Worm (Caenorhabditis elegans) whole organism, L1 larva: Measurements from ENCODE around the gene pha-2.

ENCODE experiments used
- C04F5.9 ChIP-seq: sonication (generic microtip); optimal IDR thresholded peaks from 2 replicates; lab custom pipeline; 2016; ENCODE audit warnings: missing genetic modification characterization, missing compliant biosample characterization
- C16A3.4 ChIP-seq: fragments of 150-350 bp; optimal IDR thresholded peaks from 2 replicates; lab custom pipeline; 2014; ENCODE audit warnings: missing biosample characterization, missing genetic modification characterization
- C34B4.2 ChIP-seq: sonication (generic microtip); optimal IDR thresholded peaks from 2 replicates; lab custom pipeline; 2017; ENCODE audit warnings: mild to moderate bottlenecking, missing genetic modification characterization, missing compliant biosample characterization
- Y116A8C.19 ChIP-seq: sonication (generic microtip); optimal IDR thresholded peaks from 2 replicates; lab custom pipeline; 2016; ENCODE audit warnings: missing compliant biosample characterization, missing genetic modification characterization, borderline replicate concordance
- aha-1 ChIP-seq: fragments of 150-350 bp; optimal IDR thresholded peaks from 2 replicates; lab custom pipeline; 2014; ENCODE audit warnings: missing biosample characterization, missing genetic modification characterization
- alr-1 ChIP-seq: fragments of 200-800 bp; sonication (Bioruptor generic); optimal IDR thresholded peaks from 2 replicates; lab custom pipeline; 2018; ENCODE audit warnings: borderline replicate concordance, mild to moderate bottlenecking, missing genetic modification characterization, missing compliant biosample characterization
- aly-2 ChIP-seq: fragments of 150-350 bp; optimal IDR thresholded peaks from 2 replicates; lab custom pipeline; 2014; ENCODE audit warnings: missing biosample characterization, missing genetic modification characterization
- ama-1 ChIP-seq: fragments of 150-350 bp; optimal IDR thresholded peaks from 2 replicates; lab custom pipeline; 2014
- blmp-1 ChIP-seq: fragments of 150-350 bp; optimal IDR thresholded peaks from 2 replicates; lab custom pipeline; 2014; ENCODE audit warnings: missing biosample characterization, missing genetic modification characterization
- ceh-63 ChIP-seq: fragments of 200-800 bp; sonication (Bioruptor generic); optimal IDR thresholded peaks from 2 replicates; lab custom pipeline; 2018; ENCODE audit warnings: mild to moderate bottlenecking, missing genetic modification characterization, missing compliant biosample characterization
- ceh-8 ChIP-seq: fragments of 200-800 bp; sonication (Bioruptor generic); optimal IDR thresholded peaks from 2 replicates; lab custom pipeline; 2018; ENCODE audit warnings: mild to moderate bottlenecking, missing genetic modification characterization, moderate library complexity, missing compliant biosample characterization
- ceh-90 ChIP-seq: sonication (generic microtip); optimal IDR thresholded peaks from 2 replicates; lab custom pipeline; 2016; ENCODE audit warnings: missing genetic modification characterization, missing compliant biosample characterization
- ces-1 ChIP-seq: fragments of 150-350 bp; optimal IDR thresholded peaks from 2 replicates; lab custom pipeline; 2014; ENCODE audit warnings: missing biosample characterization, missing genetic modification reagents, missing genetic modification characterization
- dsc-1 ChIP-seq: sonication (generic microtip); optimal IDR thresholded peaks from 2 replicates; lab custom pipeline; 2016; ENCODE audit warnings: mild to moderate bottlenecking, missing genetic modification characterization, missing compliant biosample characterization
- efl-1 ChIP-seq, 4 experiments: fragments of 150-350 bp; optimal IDR thresholded peaks in 3 of 4; peaks in 1 of 4; 1 replicate in 1 of 4; 2 replicates in 3 of 4; lab custom pipeline; 2014; ENCODE audit warnings: missing biosample characterization in 2 of 4, missing genetic modification characterization in 2 of 4, missing genetic modification reagents in 2 of 4
- egl-27 ChIP-seq, 2 experiments: fragments of 150-350 bp in 1 of 2; sonication (generic microtip); optimal IDR thresholded peaks; 3 replicates each; lab custom pipeline; 2017 to 2018; ENCODE audit warnings: missing biosample characterization in 2 of 2, missing genetic modification characterization in 2 of 2, missing genetic modification reagents in 2 of 2
- elt-3 ChIP-seq, 6 experiments: fragments of 150-350 bp in 1 of 6; sonication (generic microtip); optimal IDR thresholded peaks; 2 replicates each; lab custom pipeline; 2017 to 2018; ENCODE audit warnings: missing biosample characterization in 6 of 6, missing genetic modification characterization in 6 of 6, inconsistent platforms in 1 of 6
- ets-5 ChIP-seq: fragments of 200-800 bp; sonication (Bioruptor generic); IDR thresholded peaks from 2 replicates; pipeline ENCODE4 v1.3.6; 2022; ENCODE audit warnings: missing genetic modification characterization, missing compliant biosample characterization
- fkh-10 ChIP-seq: sonication (generic microtip); optimal IDR thresholded peaks from 2 replicates; lab custom pipeline; 2017; ENCODE audit warnings: missing biosample characterization, missing genetic modification reagents, missing genetic modification characterization
- fos-1 ChIP-seq: fragments of 150-350 bp; optimal IDR thresholded peaks from 2 replicates; lab custom pipeline; 2014; ENCODE audit warnings: missing biosample characterization, missing genetic modification characterization
- hlh-4 ChIP-seq: sonication (generic microtip); optimal IDR thresholded peaks from 2 replicates; lab custom pipeline; 2016; ENCODE audit warnings: mild to moderate bottlenecking, missing genetic modification characterization, missing compliant biosample characterization
- irx-1 ChIP-seq: sonication (generic microtip); optimal IDR thresholded peaks from 2 replicates; lab custom pipeline; 2016; ENCODE audit warnings: missing genetic modification characterization, missing compliant biosample characterization
- isw-1 ChIP-seq: fragments of 200-800 bp; sonication (Bioruptor generic); IDR thresholded peaks from 2 replicates; pipeline ENCODE4 v1.3.6; 2022; ENCODE audit warnings: missing genetic modification characterization, missing compliant biosample characterization
- jun-1 ChIP-seq: fragments of 150-350 bp; optimal IDR thresholded peaks from 2 replicates; lab custom pipeline; 2014; ENCODE audit warnings: missing biosample characterization, missing genetic modification reagents, missing genetic modification characterization
- lin-13 ChIP-seq: fragments of 150-350 bp; optimal IDR thresholded peaks from 2 replicates; lab custom pipeline; 2014; ENCODE audit warnings: missing biosample characterization, missing genetic modification reagents, missing genetic modification characterization
- lin-15B ChIP-seq: fragments of 150-350 bp; sonication (generic microtip); optimal IDR thresholded peaks from 3 replicates; lab custom pipeline; 2014; ENCODE audit warnings: missing biosample characterization, missing genetic modification characterization
- lin-39 ChIP-seq: fragments of 150-350 bp; optimal IDR thresholded peaks from 2 replicates; lab custom pipeline; 2014; ENCODE audit warnings: missing biosample characterization, missing genetic modification reagents, missing genetic modification characterization
- lsy-2 ChIP-seq, 2 experiments: fragments of 150-350 bp; optimal IDR thresholded peaks; 2 replicates each; lab custom pipeline; 2014; ENCODE audit warnings: missing biosample characterization in 2 of 2, missing genetic modification characterization in 2 of 2
- mdl-1 ChIP-seq, 2 experiments: fragments of 150-350 bp; optimal IDR thresholded peaks; 2 replicates each; lab custom pipeline; 2014 to 2017; ENCODE audit warnings: missing biosample characterization in 2 of 2, missing genetic modification characterization in 2 of 2, inconsistent platforms in 1 of 2
- mep-1 ChIP-seq: fragments of 150-350 bp; optimal IDR thresholded peaks from 2 replicates; lab custom pipeline; 2014; ENCODE audit warnings: missing biosample characterization, missing genetic modification characterization
- nhr-11 ChIP-seq: fragments of 150-350 bp; optimal IDR thresholded peaks from 2 replicates; lab custom pipeline; 2014; ENCODE audit warnings: missing biosample characterization, missing genetic modification characterization
- nhr-19 ChIP-seq: fragments of 200-800 bp; sonication (Bioruptor generic); conservative IDR thresholded peaks from 2 replicates; pipeline ENCODE4 v1.3.6; 2022; ENCODE audit warnings: missing genetic modification characterization, missing compliant biosample characterization
- nhr-28 ChIP-seq: fragments of 150-350 bp; optimal IDR thresholded peaks from 2 replicates; lab custom pipeline; 2014; ENCODE audit warnings: missing biosample characterization, missing genetic modification characterization
- nhr-47 ChIP-seq: sonication (generic microtip); optimal IDR thresholded peaks from 2 replicates; lab custom pipeline; 2016; ENCODE audit warnings: mild to moderate bottlenecking, missing genetic modification characterization, moderate library complexity, missing compliant biosample characterization
- nhr-71 ChIP-seq: sonication (generic microtip); optimal IDR thresholded peaks from 2 replicates; lab custom pipeline; 2016; ENCODE audit warnings: mild to moderate bottlenecking, missing genetic modification characterization, moderate library complexity, missing compliant biosample characterization
- nhr-76 ChIP-seq: sonication (generic microtip); optimal IDR thresholded peaks from 2 replicates; lab custom pipeline; 2017; ENCODE audit warnings: missing biosample characterization, missing genetic modification characterization
- nhr-84 ChIP-seq: sonication (generic microtip); optimal IDR thresholded peaks from 2 replicates; lab custom pipeline; 2017; ENCODE audit warnings: missing biosample characterization, missing genetic modification characterization
- nhr-85 ChIP-seq: sonication (generic microtip); peaks from one replicate; lab custom pipeline; 2016; ENCODE audit warnings: missing genetic modification characterization, inconsistent platforms, missing compliant biosample characterization
- rnt-1 ChIP-seq: sonication (generic microtip); optimal IDR thresholded peaks from 2 replicates; lab custom pipeline; 2016; ENCODE audit warnings: mild to moderate bottlenecking, missing genetic modification characterization, moderate library complexity, missing compliant biosample characterization
- skn-1 ChIP-seq: fragments of 150-350 bp; optimal IDR thresholded peaks from 2 replicates; lab custom pipeline; 2014; ENCODE audit warnings: missing biosample characterization, missing genetic modification characterization
- snu-23 ChIP-seq: sonication (generic microtip); optimal IDR thresholded peaks from 2 replicates; lab custom pipeline; 2016; ENCODE audit warnings: missing genetic modification characterization, missing compliant biosample characterization
- sup-37 ChIP-seq: fragments of 200-800 bp; sonication (Bioruptor generic); optimal IDR thresholded peaks from 2 replicates; lab custom pipeline; 2018; ENCODE audit warnings: mild to moderate bottlenecking, missing genetic modification characterization, missing compliant biosample characterization
- swsn-7 ChIP-seq: sonication (generic microtip); optimal IDR thresholded peaks from 2 replicates; lab custom pipeline; 2016; ENCODE audit warnings: missing genetic modification characterization, missing compliant biosample characterization
- tlp-1 ChIP-seq: fragments of 150-350 bp; optimal IDR thresholded peaks from 2 replicates; lab custom pipeline; 2014; ENCODE audit warnings: missing biosample characterization, missing genetic modification characterization
- unc-130 ChIP-seq: fragments of 150-350 bp; optimal IDR thresholded peaks from 2 replicates; lab custom pipeline; 2017; ENCODE audit warnings: missing biosample characterization, missing genetic modification characterization, inconsistent platforms
- unc-30 ChIP-seq: sonication (generic microtip); optimal IDR thresholded peaks from 2 replicates; lab custom pipeline; 2017; ENCODE audit warnings: missing biosample characterization, missing genetic modification characterization
- unc-86 ChIP-seq: sonication (generic microtip); optimal IDR thresholded peaks from 2 replicates; lab custom pipeline; 2016; ENCODE audit warnings: missing genetic modification characterization, missing compliant biosample characterization
- vab-15 ChIP-seq: sonication (generic microtip); optimal IDR thresholded peaks from 2 replicates; lab custom pipeline; 2017; ENCODE audit warnings: missing genotype, mild to moderate bottlenecking, missing genetic modification characterization, missing compliant biosample characterization
- xbp-1 ChIP-seq: sonication (generic microtip); optimal IDR thresholded peaks from 2 replicates; lab custom pipeline; 2016; ENCODE audit warnings: missing genetic modification characterization, missing compliant biosample characterization
- zag-1 ChIP-seq: fragments of 150-350 bp; optimal IDR thresholded peaks from 2 replicates; lab custom pipeline; 2014; ENCODE audit warnings: missing biosample characterization, missing genetic modification characterization
- zip-4 ChIP-seq: fragments of 200-800 bp; sonication (Bioruptor generic); optimal IDR thresholded peaks from 2 replicates; lab custom pipeline; 2018; ENCODE audit warnings: mild to moderate bottlenecking, missing genetic modification characterization, moderate library complexity, missing compliant biosample characterization
- ztf-11 ChIP-seq, 2 experiments: sonication (generic microtip); optimal IDR thresholded peaks; 2 replicates each; lab custom pipeline; 2016 to 2017; ENCODE audit warnings: missing genetic modification characterization in 2 of 2, missing biosample characterization in 1 of 2, missing compliant biosample characterization in 1 of 2
- ztf-4 ChIP-seq: fragments of 150-350 bp; optimal IDR thresholded peaks from 2 replicates; lab custom pipeline; 2014; ENCODE audit warnings: missing biosample characterization, missing genetic modification characterization

The pha-2 gene

ce11 chrX:593245-593733, 43.5 kb downstream of the pha-2 start (continued):
- no peak for TF ChIP-seq tlp-1
- no peak for TF ChIP-seq sup-37 (GFP tag; lab: Kevin White, UChicago)
- TF ChIP-seq dsc-1 (tag; lab: Kevin White, UChicago) = peak; percentile 79
- TF ChIP-seq snu-23 (GFP tag; lab: Kevin White, UChicago) = peak; percentile 89
- peak; percentile 47 to 82 for TF ChIP-seq lsy-2 (tag; optimal IDR thresholded peaks at IDR 0.05; lab: Kevin White, UChicago)
- peak; percentile 71 for TF ChIP-seq lin-13 (GFP tag; lab: Kevin White, UChicago)
- peak; percentile 39 for TF ChIP-seq ces-1 (GFP tag; lab: Kevin White, UChicago)
- no peak for TF ChIP-seq lin-15B (tag; lab: Kevin White, UChicago)
- TF ChIP-seq mep-1 (tag; lab: Kevin White, UChicago) = peak; percentile 65
- peak; percentile 69 for TF ChIP-seq rnt-1 (tag; lab: Kevin White, UChicago)
- TF ChIP-seq unc-30 (tag; lab: Kevin White, UChicago) = no peak
- no peak for TF ChIP-seq C04F5.9 (tag; lab: Kevin White, UChicago)
- peak; percentile 91 for TF ChIP-seq unc-86 (tag; lab: Kevin White, UChicago)
- TF ChIP-seq nhr-76 (tag; lab: Kevin White, UChicago) = no peak
- TF ChIP-seq fos-1 (tag; lab: Kevin White, UChicago) = peak; percentile 70
- TF ChIP-seq alr-1 (tag; lab: Kevin White, UChicago) = no peak
- peak; percentile 82 for TF ChIP-seq jun-1
- TF ChIP-seq C34B4.2 (tag; lab: Kevin White, UChicago) = no peak
- no peak for TF ChIP-seq aha-1 (tag; lab: Kevin White, UChicago)
- no peak for TF ChIP-seq zip-4 (GFP tag; lab: Kevin White, UChicago)
- peak; percentile 70 for TF ChIP-seq irx-1 (tag; lab: Kevin White, UChicago)
- TF ChIP-seq nhr-84 (tag; lab: Kevin White, UChicago) = no peak
- peak; percentile 77 for TF ChIP-seq xbp-1 (tag; lab: Kevin White, UChicago)
- TF ChIP-seq aly-2 (tag; lab: Kevin White, UChicago) = peak; percentile 44
- peak; percentile 88 for TF ChIP-seq C16A3.4
- TF ChIP-seq zag-1 (tag; lab: Kevin White, UChicago) = peak; percentile 56
- TF ChIP-seq unc-130 = peak; percentile 38
- TF ChIP-seq nhr-11 (tag; lab: Kevin White, UChicago) = no peak
- TF ChIP-seq efl-1 (optimal IDR thresholded peaks at IDR 0.05; lab: Kevin White, UChicago) = peak; percentile 43 to 63
- peak in 1 of 2 experiments; percentile 95 for TF ChIP-seq efl-1 (GFP tag; optimal IDR thresholded peaks at IDR 0.05 in 1 of 2; lab: Kevin White, UChicago)
- peak; percentile 68 for TF ChIP-seq ztf-4
- peak; percentile 69 for TF ChIP-seq nhr-85 (tag; lab: Kevin White, UChicago)
- no peak for TF ChIP-seq ceh-90 (tag; lab: Kevin White, UChicago)
- peak; percentile 90 for TF ChIP-seq swsn-7
- TF ChIP-seq egl-27 (tag; optimal IDR thresholded peaks at IDR 0.05; lab: Kevin White, UChicago) = peak; percentile 45 to 81
- peak; percentile 68 for TF ChIP-seq isw-1 (GFP tag; lab: Robert Waterston, UW)
- TF ChIP-seq ztf-11 (tag; optimal IDR thresholded peaks at IDR 0.05; lab: Kevin White, UChicago) = peak in 1 of 2 experiments; percentile 78
- peak; percentile 86 for TF ChIP-seq fkh-10 (GFP tag; lab: Kevin White, UChicago)
- no peak for TF ChIP-seq ama-1 (lab: Kevin White, UChicago)
- peak; percentile 86 for TF ChIP-seq nhr-47 (tag; lab: Kevin White, UChicago)
- TF ChIP-seq vab-15 (tag; lab: Kevin White, UChicago) = no peak
- TF ChIP-seq blmp-1 (tag; lab: Kevin White, UChicago) = peak; percentile 52
- peak; percentile 90 for TF ChIP-seq nhr-71 (tag; lab: Kevin White, UChicago)
- no peak for TF ChIP-seq nhr-28 (tag; lab: Kevin White, UChicago)
- TF ChIP-seq hlh-4 = no peak
- TF ChIP-seq nhr-19 (GFP tag; lab: Robert Waterston, UW) = no peak; the same call in 1 of the 2 replicates
- peak; percentile 80 to 97 for TF ChIP-seq mdl-1 (tag; optimal IDR thresholded peaks at IDR 0.05; lab: Kevin White, UChicago)
- TF ChIP-seq lin-39 (tag; lab: Kevin White, UChicago) = no peak
- TF ChIP-seq elt-3 (tag; optimal IDR thresholded peaks at IDR 0.05; lab: Kevin White, UChicago) = peak in 1 of 6 experiments; percentile 45
- peak; percentile 85 for TF ChIP-seq skn-1 (tag; lab: Kevin White, UChicago)
- TF ChIP-seq ets-5 (GFP tag; lab: Robert Waterston, UW) = no peak
- TF ChIP-seq ceh-63 (GFP tag; lab: Kevin White, UChicago) = no peak
- peak; percentile 16 for TF ChIP-seq ceh-8 (GFP tag; lab: Kevin White, UChicago)
- TF ChIP-seq Y116A8C.19 (tag; lab: Kevin White, UChicago) = peak; percentile 23
